Fruit fly (Drosophila melanogaster) whole organism, pupa: Measurements from ENCODE around the gene heca.

ENCODE experiments used
- CG10348 ChIP-seq: fragments of 200-800 bp; sonication (Bioruptor generic); IDR thresholded peaks from 2 replicates; pipeline ENCODE4 v1.3.6; 2022; ENCODE audit warnings: missing biosample characterization, missing genetic modification characterization
- CG12605 ChIP-seq: fragments of 200-800 bp; sonication (Bioruptor generic); IDR thresholded peaks from 2 replicates; pipeline ENCODE4 v1.3.6; 2022; ENCODE audit warnings: missing biosample characterization, missing genetic modification characterization
- CG13204 ChIP-seq: fragments of 200-800 bp; sonication (Bioruptor generic); optimal IDR thresholded peaks from 2 replicates; lab custom pipeline; 2018; ENCODE audit warnings: missing biosample characterization, mild to moderate bottlenecking, missing genetic modification characterization, moderate library complexity
- CG14655 ChIP-seq: fragments of 200-800 bp; sonication (Bioruptor generic); optimal IDR thresholded peaks from 3 replicates; lab custom pipeline; 2017; ENCODE audit warnings: mild to moderate bottlenecking, missing biosample characterization, missing genetic modification reagents, missing genetic modification characterization
- CG15710 ChIP-seq: fragments of 200-800 bp; sonication (Bioruptor generic); optimal IDR thresholded peaks from 2 replicates; lab custom pipeline; 2018; ENCODE audit warnings: missing biosample characterization, mild to moderate bottlenecking, missing genetic modification characterization, moderate library complexity
- CG17806 ChIP-seq: fragments of 200-800 bp; sonication (Bioruptor generic); optimal IDR thresholded peaks from 2 replicates; lab custom pipeline; 2018; ENCODE audit warnings: missing biosample characterization, mild to moderate bottlenecking, missing genetic modification characterization, moderate library complexity
- CG32121 ChIP-seq: fragments of 200-800 bp; sonication (Bioruptor generic); IDR thresholded peaks from 2 replicates; pipeline ENCODE4 v1.3.6; 2022; ENCODE audit warnings: missing biosample characterization, missing genetic modification characterization
- CG34367 ChIP-seq: fragments of 200-800 bp; sonication (Bioruptor generic); optimal IDR thresholded peaks from 2 replicates; lab custom pipeline; 2018; ENCODE audit warnings: missing biosample characterization, mild to moderate bottlenecking, missing genetic modification characterization
- CG4496 ChIP-seq: fragments of 200-800 bp; sonication (Bioruptor generic); IDR thresholded peaks from 3 replicates; pipeline ENCODE4 v1.3.6; 2022; ENCODE audit warnings: missing biosample characterization, missing genetic modification characterization
- CG8159 ChIP-seq: fragments of 200-800 bp; sonication (Bioruptor generic); optimal IDR thresholded peaks from 3 replicates; lab custom pipeline; 2018; ENCODE audit warnings: missing biosample characterization, mild to moderate bottlenecking, missing genetic modification characterization, moderate library complexity
- CG8301 ChIP-seq: fragments of 200-800 bp; sonication (Bioruptor generic); optimal IDR thresholded peaks from 2 replicates; lab custom pipeline; 2018; ENCODE audit warnings: missing biosample characterization, mild to moderate bottlenecking, missing genetic modification characterization
- CG9948 ChIP-seq: fragments of 200-800 bp; sonication (Bioruptor generic); optimal IDR thresholded peaks from 2 replicates; lab custom pipeline; 2018; ENCODE audit warnings: missing biosample characterization, mild to moderate bottlenecking, missing genetic modification characterization, moderate library complexity
- D1 ChIP-seq: fragments of 200-800 bp; sonication (Bioruptor generic); optimal IDR thresholded peaks from 2 replicates; lab custom pipeline; 2018; ENCODE audit warnings: missing biosample characterization, mild to moderate bottlenecking, missing genetic modification characterization, moderate library complexity
- EcR ChIP-seq: fragments of 200-800 bp; sonication (Bioruptor generic); optimal IDR thresholded peaks from 3 replicates; lab custom pipeline; 2019; ENCODE audit warnings: missing biosample characterization, missing genetic modification characterization, mild to moderate bottlenecking, moderate library complexity, missing genetic modification reagents
- Ets98B ChIP-seq: fragments of 200-800 bp; sonication (Bioruptor generic); IDR thresholded peaks from 2 replicates; pipeline ENCODE4 v1.3.6; 2022; ENCODE audit warnings: missing biosample characterization, missing genetic modification characterization
- Pif1A ChIP-seq: fragments of 200-800 bp; sonication (Bioruptor generic); optimal IDR thresholded peaks from 3 replicates; lab custom pipeline; 2016; ENCODE audit warnings: missing biosample characterization, missing genetic modification characterization
- Pif1B ChIP-seq: fragments of 200-800 bp; sonication (Bioruptor generic); optimal IDR thresholded peaks from 3 replicates; lab custom pipeline; 2016; ENCODE audit warnings: missing biosample characterization, missing genetic modification characterization
- Snoo ChIP-seq: fragments of 200-800 bp; sonication (Bioruptor generic); optimal IDR thresholded peaks from 3 replicates; lab custom pipeline; 2017; ENCODE audit warnings: missing biosample characterization, mild to moderate bottlenecking, missing genetic modification characterization, inconsistent platforms
- fd96Ca ChIP-seq: fragments of 200-800 bp; sonication (Bioruptor generic); IDR thresholded peaks from 3 replicates; pipeline ENCODE4 v1.3.6; 2022; ENCODE audit warnings: missing biosample characterization, missing genetic modification characterization
- gl ChIP-seq: fragments of 200-800 bp; sonication (Bioruptor generic); optimal IDR thresholded peaks from 2 replicates; lab custom pipeline; 2018; ENCODE audit warnings: missing biosample characterization, mild to moderate bottlenecking, missing genetic modification characterization
- rn ChIP-seq: fragments of 200-800 bp; sonication (Bioruptor generic); IDR thresholded peaks from 2 replicates; pipeline ENCODE4 v1.3.6; 2022; ENCODE audit warnings: missing biosample characterization, missing genetic modification characterization

The heca gene

dm6 chr3R:30277700-30278099, at the start of gene heca:
Gene heca, plus strand, starts transcription at chr3R:30277932.
- TF ChIP-seq CG34367 (tag; lab: Kevin White, UChicago) (no peak), CG32121 (no peak), Ets98B (GFP tag; lab: Robert Waterston, UW) (peak; percentile 21; the same call in 1 of the 2 replicates), fd96Ca (GFP tag; lab: Robert Waterston, UW) (0 out of 3 replicates have a peak, but pooled peaks have one; percentile 19), CG8159 (peak; percentile 8), CG8301 (tag; lab: Kevin White, UChicago) (peak; percentile 4), CG4496 (GFP tag; lab: Robert Waterston, UW) (0 out of 3 replicates have a peak, but pooled peaks have one; percentile 51), rn (GFP tag; lab: Robert Waterston, UW) (no peak), Pif1A (GFP tag; lab: Kevin White, UChicago) (no peak), gl (tag; lab: Kevin White, UChicago) (peak; percentile 8), Snoo (tag; lab: Kevin White, UChicago) (peak; percentile 2), CG13204 (GFP tag; lab: Kevin White, UChicago) (peak; percentile 46), CG12605 (GFP tag; lab: Robert Waterston, UW) (0 out of 2 replicates have a peak, but pooled peaks have one; percentile 31), EcR (GFP tag; lab: Kevin White, UChicago) (peak; percentile 28)

- TF ChIP-seq CG34367 (tag; lab: Kevin White, UChicago) (no peak), EcR (GFP tag; lab: Kevin White, UChicago) (no peak), CG14655 (GFP tag; lab: Kevin White, UChicago) (no peak), Snoo (tag; lab: Kevin White, UChicago) (no peak), CG15710 (tag; lab: Kevin White, UChicago) (no peak), Pif1B (GFP tag; lab: Kevin White, UChicago) (no peak)
Measured at dm6 chr3R:30235253-30235652, 42.5 kb upstream of the heca start.

dm6 chr3R:30236994-30237393, 40.7 kb upstream of the heca start:
- no peak for TF ChIP-seq fd96Ca (GFP tag; lab: Robert Waterston, UW)
- no peak for TF ChIP-seq Pif1B (GFP tag; lab: Kevin White, UChicago)
- no peak for TF ChIP-seq CG17806
- no peak for TF ChIP-seq CG34367 (tag; lab: Kevin White, UChicago)
- no peak for TF ChIP-seq D1 (tag; lab: Kevin White, UChicago)
- no peak for TF ChIP-seq Ets98B (GFP tag; lab: Robert Waterston, UW)
- no peak for TF ChIP-seq CG13204 (GFP tag; lab: Kevin White, UChicago)
- TF ChIP-seq CG32121 = no peak
- TF ChIP-seq CG15710 (tag; lab: Kevin White, UChicago) = no peak
- no peak for TF ChIP-seq rn (GFP tag; lab: Robert Waterston, UW)

- no peak for TF ChIP-seq CG8159
- no peak for TF ChIP-seq Ets98B (GFP tag; lab: Robert Waterston, UW)
- no peak for TF ChIP-seq D1 (tag; lab: Kevin White, UChicago)
- no peak for TF ChIP-seq CG12605 (GFP tag; lab: Robert Waterston, UW)
- TF ChIP-seq Pif1A (GFP tag; lab: Kevin White, UChicago) = no peak
- TF ChIP-seq gl (tag; lab: Kevin White, UChicago) = no peak
- no peak for TF ChIP-seq CG8301 (tag; lab: Kevin White, UChicago)
- TF ChIP-seq rn (GFP tag; lab: Robert Waterston, UW) = no peak
- TF ChIP-seq CG14655 (GFP tag; lab: Kevin White, UChicago) = no peak
- no peak for TF ChIP-seq CG34367 (tag; lab: Kevin White, UChicago)
- no peak for TF ChIP-seq CG17806
Measured at dm6 chr3R:30237634-30238033, 40.1 kb upstream of the heca start, which contains the start of gene CG43448. Gene CG43448, minus strand, starts transcription at chr3R:30237734.

DNA sequence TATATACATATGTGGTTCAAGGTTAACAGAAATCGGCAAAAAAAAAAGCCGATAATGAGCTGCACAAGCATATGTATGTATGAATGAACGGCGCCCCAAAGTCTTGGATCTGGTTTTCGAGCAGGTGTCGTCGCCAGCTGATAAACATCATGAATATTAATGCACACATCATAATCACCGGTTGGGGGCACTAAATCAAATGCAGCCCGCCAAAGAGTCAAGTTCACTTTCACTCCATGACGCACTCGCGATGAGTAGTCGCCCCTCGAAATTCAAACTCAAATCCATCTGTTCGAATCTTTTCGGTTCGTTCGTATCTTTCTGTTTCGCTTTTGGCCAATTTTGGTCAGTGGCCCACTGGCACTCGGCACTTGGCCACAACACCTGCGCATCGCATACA, 37.5 kb upstream of the heca start:
- TF ChIP-seq CG15710 (tag; lab: Kevin White, UChicago) (no peak), CG13204 (GFP tag; lab: Kevin White, UChicago) (no peak), gl (tag; lab: Kevin White, UChicago) (no peak), CG34367 (tag; lab: Kevin White, UChicago) (no peak), D1 (tag; lab: Kevin White, UChicago) (no peak), Snoo (tag; lab: Kevin White, UChicago) (no peak), fd96Ca (GFP tag; lab: Robert Waterston, UW) (no peak), CG12605 (GFP tag; lab: Robert Waterston, UW) (no peak), CG8301 (tag; lab: Kevin White, UChicago) (no peak), CG4496 (GFP tag; lab: Robert Waterston, UW) (no peak), Ets98B (GFP tag; lab: Robert Waterston, UW) (no peak), CG8159 (no peak), CG9948 (no peak), Pif1B (GFP tag; lab: Kevin White, UChicago) (no peak), EcR (GFP tag; lab: Kevin White, UChicago) (no peak), CG17806 (no peak)

DNA sequence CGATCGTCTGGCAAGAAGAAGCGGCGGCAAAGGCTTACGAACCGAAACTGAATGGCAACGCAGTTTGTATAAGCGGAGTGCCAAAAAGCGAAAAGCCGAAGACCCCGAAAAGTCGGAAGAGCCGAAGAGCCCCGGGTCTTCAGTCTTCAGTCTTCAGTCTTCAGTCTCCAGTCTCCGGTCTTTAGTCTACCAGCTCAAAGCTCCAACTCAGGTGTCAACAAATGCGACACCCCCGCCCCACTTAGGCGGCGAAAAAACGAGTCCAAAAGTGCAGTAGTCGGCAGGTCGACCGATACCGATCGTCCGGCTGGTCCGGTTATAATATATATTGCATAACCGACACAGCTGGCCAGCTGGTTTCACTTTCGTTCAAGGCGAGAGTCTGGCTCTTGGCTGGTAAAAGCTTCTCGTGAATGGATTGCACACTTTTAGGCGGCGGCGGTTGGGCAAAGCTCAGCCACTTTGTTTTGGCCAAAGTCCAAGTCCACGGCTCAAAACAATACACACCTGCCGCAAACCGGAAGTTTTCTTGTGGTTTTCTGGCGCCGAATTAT, 34.4 kb upstream of the heca start, which contains the start of gene CG9737:
CG9737 (minus strand) TSS at position 51 of the 554 bp plus-strand sequence.
- TF ChIP-seq CG8159 = peak; percentile 36
- peak; percentile 88 for TF ChIP-seq EcR (GFP tag; lab: Kevin White, UChicago)
- no peak for TF ChIP-seq CG10348
- peak; percentile 90 for TF ChIP-seq gl (tag; lab: Kevin White, UChicago)
- TF ChIP-seq D1 (tag; lab: Kevin White, UChicago) = no peak
- peak; percentile 41 for TF ChIP-seq CG17806
- TF ChIP-seq CG34367 (tag; lab: Kevin White, UChicago) = peak; percentile 46
- peak; percentile 71 for TF ChIP-seq fd96Ca (GFP tag; lab: Robert Waterston, UW)
- peak; percentile 81 for TF ChIP-seq Ets98B (GFP tag; lab: Robert Waterston, UW)
- TF ChIP-seq Pif1B (GFP tag; lab: Kevin White, UChicago) = peak; percentile 78
- peak; percentile 19 for TF ChIP-seq CG9948
- peak; percentile 79 for TF ChIP-seq CG8301 (tag; lab: Kevin White, UChicago)
- peak; percentile 82 for TF ChIP-seq CG14655 (GFP tag; lab: Kevin White, UChicago)
- peak; percentile 85 for TF ChIP-seq CG12605 (GFP tag; lab: Robert Waterston, UW)
- TF ChIP-seq CG4496 (GFP tag; lab: Robert Waterston, UW) = peak; percentile 85
- TF ChIP-seq CG32121 = peak; percentile 68
- peak; percentile 76 for TF ChIP-seq Pif1A (GFP tag; lab: Kevin White, UChicago)
- TF ChIP-seq CG13204 (GFP tag; lab: Kevin White, UChicago) = peak; percentile 80
- no peak for TF ChIP-seq rn (GFP tag; lab: Robert Waterston, UW)
- peak; percentile 91 for TF ChIP-seq Snoo (tag; lab: Kevin White, UChicago)
- TF ChIP-seq CG15710 (tag; lab: Kevin White, UChicago) = peak; percentile 22
